Worm (Caenorhabditis elegans): ENCODE results near the gene Y57A10C.1.

Y57A10C.1 gene

ce11 chrII:12414805-12415204, 2.5 kb upstream of the Y57A10C.1 start, which contains the start of gene Y57A10C.11:
Gene Y57A10C.11 (minus strand): TSS chrII:12414905.
- TF ChIP-seq swsn-7 (tag; optimal IDR thresholded peaks at IDR 0.05) (no peak), skn-1 (tag; optimal IDR thresholded peaks at IDR 0.05) (no peak), ceh-90 (tag; optimal IDR thresholded peaks at IDR 0.05) (no peak)

- TF ChIP-seq unc-98 (GFP tag; IDR thresholded peaks at IDR 0.05) (no peak), pax-3 (tag; optimal IDR thresholded peaks at IDR 0.05) (no peak), skn-1 (tag; optimal IDR thresholded peaks at IDR 0.05) (no peak), C34B4.2 (tag; optimal IDR thresholded peaks at IDR 0.05) (no peak), lin-13 (GFP tag; optimal IDR thresholded peaks at IDR 0.05) (no peak), hlh-17 (GFP tag; optimal IDR thresholded peaks at IDR 0.05; ENCODE audit: borderline replicate concordance) (no peak), Y116A8C.19 (tag; optimal IDR thresholded peaks at IDR 0.05; ENCODE audit: borderline replicate concordance) (no peak)
Observed at ce11 chrII:12410107-12410506, 2.2 kb downstream of the Y57A10C.1 start, which contains the start of gene F57G9.3. Gene F57G9.3 (minus strand): TSS chrII:12410207.

ce11 chrII:12408717-12409116, 3.6 kb downstream of the Y57A10C.1 start, which contains the start of gene sre-31:
Gene sre-31 (minus strand): TSS chrII:12408817.
- TF ChIP-seq vab-15 (tag; optimal IDR thresholded peaks at IDR 0.05) (no peak), C16A3.4 (tag; optimal IDR thresholded peaks at IDR 0.05) (no peak), C34B4.2 (tag; optimal IDR thresholded peaks at IDR 0.05) (no peak), mep-1 (tag; optimal IDR thresholded peaks at IDR 0.05) (no peak), ceh-88 (GFP tag; IDR thresholded peaks at IDR 0.05) (no peak), dpl-1 (GFP tag; optimal IDR thresholded peaks at IDR 0.05) (no peak), C04F5.9 (tag; optimal IDR thresholded peaks at IDR 0.05) (no peak), ceh-8 (GFP tag; optimal IDR thresholded peaks at IDR 0.05) (no peak), efl-3 (GFP tag; optimal IDR thresholded peaks at IDR 0.05) (no peak), xbp-1 (tag; optimal IDR thresholded peaks at IDR 0.05) (no peak), unc-30 (tag; optimal IDR thresholded peaks at IDR 0.05) (no peak), pqm-1 (tag; optimal IDR thresholded peaks at IDR 0.05) (no peak), grh-1 (GFP tag; IDR thresholded peaks at IDR 0.05) (no peak), tlp-1 (tag; optimal IDR thresholded peaks at IDR 0.05) (no peak), lin-35 (GFP tag; optimal IDR thresholded peaks at IDR 0.05) (no peak)

ce11 chrII:12406394-12406793, 5.9 kb downstream of the Y57A10C.1 start, which contains the start of gene sre-30:
Gene sre-30 (minus strand): TSS chrII:12406494.
- TF ChIP-seq C16A3.4 (tag; optimal IDR thresholded peaks at IDR 0.05) (no peak), elt-3 (tag; optimal IDR thresholded peaks at IDR 0.05) (no peak), efl-1 (optimal IDR thresholded peaks at IDR 0.05) (no peak), efl-1 (GFP tag; optimal IDR thresholded peaks at IDR 0.05 in 1 of 2) (peak in 1 of 2 experiments; percentile 55), irx-1 (tag; optimal IDR thresholded peaks at IDR 0.05) (no peak), hpl-2 (GFP tag; optimal IDR thresholded peaks at IDR 0.05) (no peak)

ce11 chrII:12401791-12402190, 10.5 kb downstream of the Y57A10C.1 start, which contains the start of gene sre-29:
Gene sre-29 (minus strand): TSS chrII:12401891.
- TF ChIP-seq ces-1 (GFP tag; optimal IDR thresholded peaks at IDR 0.05), result no peak
- TF ChIP-seq nhr-85 (tag), result no peak
- TF ChIP-seq mab-9 (GFP tag; IDR thresholded peaks at IDR 0.05), result no peak

ce11 chrII:12397656-12398055, 14.7 kb downstream of the Y57A10C.1 start, which contains the start of gene F57G9.7:
Gene F57G9.7 (minus strand): TSS chrII:12397756.
- TF ChIP-seq lin-13 (GFP tag; optimal IDR thresholded peaks at IDR 0.05), result no peak
- TF ChIP-seq C04F5.9 (tag; optimal IDR thresholded peaks at IDR 0.05), result no peak
- peak; percentile 16 for TF ChIP-seq pax-3 (tag; optimal IDR thresholded peaks at IDR 0.05)
- TF ChIP-seq lin-35 (GFP tag; optimal IDR thresholded peaks at IDR 0.05), result no peak
- TF ChIP-seq mef-2 (tag; optimal IDR thresholded peaks at IDR 0.05), result no peak
- TF ChIP-seq fkh-10 (GFP tag; optimal IDR thresholded peaks at IDR 0.05), result no peak
- TF ChIP-seq tbx-2 (tag; optimal IDR thresholded peaks at IDR 0.05), result no peak
